Worm (Caenorhabditis elegans) whole organism, mixed stage, embryonic: ENCODE results near the gene C34C6.3.

Experiments
- lin-13 ChIP-seq: fragments of 150-350 bp; optimal IDR thresholded peaks from 2 replicates; lab custom pipeline; 2014; ENCODE audit warnings: missing biosample characterization, missing genetic modification characterization
- lin-32 ChIP-seq: fragments of 200-800 bp; sonication (Bioruptor generic); optimal IDR thresholded peaks from 2 replicates; lab custom pipeline; 2018; ENCODE audit warnings: mild to moderate bottlenecking, missing genetic modification characterization, missing compliant biosample characterization
- nhr-237 ChIP-seq: fragments of 150-350 bp; optimal IDR thresholded peaks from 2 replicates; lab custom pipeline; 2014; ENCODE audit warnings: missing biosample characterization, missing genetic modification characterization
- nhr-28 ChIP-seq: fragments of 150-350 bp; optimal IDR thresholded peaks from 2 replicates; lab custom pipeline; 2014; ENCODE audit warnings: missing biosample characterization, missing genetic modification characterization
- pha-4 ChIP-seq: fragments of 150-350 bp; optimal IDR thresholded peaks from 2 replicates; lab custom pipeline; 2018; ENCODE audit warnings: missing biosample characterization, missing genetic modification reagents, missing genetic modification characterization
- sptf-1 ChIP-seq: sonication (generic microtip); optimal IDR thresholded peaks from 2 replicates; lab custom pipeline; 2017; ENCODE audit warnings: mild to moderate bottlenecking, missing genetic modification characterization, moderate library complexity, missing compliant biosample characterization
- unc-39 ChIP-seq: fragments of 150-350 bp; optimal IDR thresholded peaks from 2 replicates; lab custom pipeline; 2014; ENCODE audit warnings: missing biosample characterization, missing genetic modification characterization
- unc-62 ChIP-seq: fragments of 150-350 bp; optimal IDR thresholded peaks from 2 replicates; lab custom pipeline; 2014; ENCODE audit warnings: missing biosample characterization, missing genetic modification reagents, missing genetic modification characterization
- ztf-11 ChIP-seq: fragments of 150-350 bp; optimal IDR thresholded peaks from 2 replicates; lab custom pipeline; 2014; ENCODE audit warnings: missing biosample characterization, missing genetic modification characterization

- no peak for TF ChIP-seq nhr-237 (tag; lab: Kevin White, UChicago)
- no peak for TF ChIP-seq lin-13 (tag; lab: Kevin White, UChicago)
- TF ChIP-seq lin-32 = no peak
- TF ChIP-seq unc-62 (GFP tag; lab: Kevin White, UChicago) = no peak
- TF ChIP-seq nhr-28 (tag; lab: Kevin White, UChicago) = no peak
- no peak for TF ChIP-seq sptf-1
- no peak for TF ChIP-seq pha-4 (tag; lab: Kevin White, UChicago)
- TF ChIP-seq ztf-11 (tag; lab: Kevin White, UChicago) = no peak
- no peak for TF ChIP-seq unc-39 (tag; lab: Kevin White, UChicago)
Measured at ce11 chrII:8650644-8651159, 41.0 kb upstream of the C34C6.3 start, which contains the start of gene pyr-1.
